Worm (Caenorhabditis elegans) whole organism, midembryonic: ENCODE results near the gene tag-322.

Source experiments
- T22C8.4 ChIP-seq: fragments of 200-800 bp; sonication (Bioruptor generic); IDR thresholded peaks from 2 replicates; pipeline ENCODE4 v1.3.6; 2022; ENCODE audit warnings: missing genetic modification characterization, missing compliant biosample characterization
- cog-1 ChIP-seq: sonication (generic microtip); optimal IDR thresholded peaks from 2 replicates; lab custom pipeline; 2016; ENCODE audit warnings: missing genetic modification characterization, missing compliant biosample characterization
- flt-1 ChIP-seq: fragments of 200-800 bp; sonication (Bioruptor generic); IDR thresholded peaks from 2 replicates; pipeline ENCODE4 v1.3.6; 2022; ENCODE audit warnings: missing genetic modification characterization, missing compliant biosample characterization
- klf-2 ChIP-seq: fragments of 200-800 bp; sonication (Bioruptor generic); conservative IDR thresholded peaks from 2 replicates; pipeline ENCODE4 v1.3.6; 2022; ENCODE audit warnings: missing genetic modification reagents, missing genetic modification characterization, missing compliant biosample characterization
- med-1 ChIP-seq: sonication (generic microtip); optimal IDR thresholded peaks from 2 replicates; lab custom pipeline; 2017; ENCODE audit warnings: missing genetic modification characterization, mild to moderate bottlenecking, missing compliant biosample characterization, antibody characterized with exemption, missing genetic modification reagents; ENCODE audit not compliant: insufficient read depth
- ref-1 ChIP-seq: fragments of 200-800 bp; sonication (Bioruptor generic); conservative IDR thresholded peaks from 2 replicates; pipeline ENCODE4 v1.3.6; 2022; ENCODE audit warnings: missing genetic modification reagents, missing genetic modification characterization, missing compliant biosample characterization
- tab-1 ChIP-seq: fragments of 200-800 bp; sonication (Bioruptor generic); IDR thresholded peaks from 2 replicates; pipeline ENCODE4 v1.3.6; 2022; ENCODE audit warnings: missing genetic modification characterization, missing compliant biosample characterization
- ztf-23 ChIP-seq: fragments of 200-800 bp; sonication (Bioruptor generic); IDR thresholded peaks from 2 replicates; pipeline ENCODE4 v1.3.6; 2022; ENCODE audit warnings: missing genetic modification reagents, missing genetic modification characterization, missing compliant biosample characterization
- ztf-29 ChIP-seq: fragments of 200-800 bp; sonication (Bioruptor generic); IDR thresholded peaks from 2 replicates; pipeline ENCODE4 v1.3.6; 2022; ENCODE audit warnings: missing genetic modification reagents, missing genetic modification characterization, missing compliant biosample characterization

Gene tag-322

DNA sequence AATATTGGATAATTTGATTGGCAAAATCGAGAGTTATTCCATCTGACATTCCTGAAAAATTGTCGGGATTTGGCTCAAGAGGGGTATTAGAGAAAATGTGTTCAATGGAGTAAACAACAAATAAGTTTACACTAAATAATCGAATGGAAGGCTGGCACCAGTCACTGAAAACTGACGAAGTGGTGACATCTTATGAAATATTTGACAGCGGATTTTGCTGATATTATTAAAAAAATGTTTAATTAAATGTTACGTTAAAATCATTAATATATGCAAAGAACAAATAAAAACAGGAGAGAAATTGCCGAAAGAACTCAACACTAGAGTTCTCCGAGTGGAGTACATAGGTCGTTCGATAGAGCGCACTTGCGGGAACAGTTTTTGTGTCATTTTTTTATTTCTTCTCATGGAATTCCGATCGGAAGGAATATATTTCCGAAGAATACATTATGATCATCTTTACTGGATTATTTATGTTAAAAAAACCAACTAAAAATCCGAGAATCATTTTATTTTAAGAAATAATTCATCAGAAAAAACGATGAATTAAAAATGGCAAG, at the start of gene tag-322:
tag-322 (minus strand) TSS at position 51 of the 560 bp plus-strand sequence.
- no peak for TF ChIP-seq T22C8.4 (GFP tag; lab: Robert Waterston, UW)
- TF ChIP-seq cog-1 (tag; lab: Kevin White, UChicago), result peak; percentile 32

DNA sequence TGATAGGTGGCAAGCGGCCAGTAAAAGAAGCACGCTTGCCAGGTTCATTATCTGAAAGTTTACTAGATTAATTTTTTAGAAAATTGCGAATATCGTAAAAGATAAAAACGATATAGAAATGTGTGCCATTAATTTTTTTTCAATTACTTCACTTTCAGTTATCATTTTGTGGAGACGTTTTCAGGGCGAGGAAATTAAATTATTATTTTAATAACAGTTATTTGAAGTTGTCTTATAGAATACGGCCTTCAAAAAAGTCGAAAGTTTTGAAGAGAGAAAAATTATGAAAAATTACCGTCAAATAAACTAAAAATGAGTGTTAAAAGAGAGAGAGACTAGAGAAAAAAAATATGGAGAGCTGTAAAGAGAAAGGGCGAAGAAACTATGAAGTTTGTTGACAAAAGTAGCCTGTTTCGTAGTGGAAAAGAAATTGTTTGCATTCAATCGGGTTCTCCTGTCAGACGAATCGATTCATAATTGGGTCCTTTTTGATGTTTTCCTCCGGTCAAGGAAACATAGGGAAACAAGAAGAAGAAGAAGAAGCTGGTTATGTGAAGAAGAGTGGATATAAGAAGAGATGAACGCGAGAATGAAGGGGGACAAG, 49.4 kb upstream of the tag-322 start, which contains the start of gene erp-44.2:
erp-44.2 (minus strand) TSS at position 51 of the 604 bp plus-strand sequence.
- no peak for TF ChIP-seq flt-1 (GFP tag; lab: Robert Waterston, UW)
- no peak for TF ChIP-seq klf-2 (GFP tag; lab: Robert Waterston, UW)
- TF ChIP-seq ref-1, result no peak
- TF ChIP-seq med-1 (GFP tag; lab: Kevin White, UChicago), result no peak
- TF ChIP-seq ztf-29 (GFP tag; lab: Robert Waterston, UW), result no peak
- TF ChIP-seq tab-1 (GFP tag; lab: Robert Waterston, UW), result no peak
- no peak for TF ChIP-seq ztf-23 (GFP tag; lab: Robert Waterston, UW)
- TF ChIP-seq cog-1 (tag; lab: Kevin White, UChicago), result no peak

DNA sequence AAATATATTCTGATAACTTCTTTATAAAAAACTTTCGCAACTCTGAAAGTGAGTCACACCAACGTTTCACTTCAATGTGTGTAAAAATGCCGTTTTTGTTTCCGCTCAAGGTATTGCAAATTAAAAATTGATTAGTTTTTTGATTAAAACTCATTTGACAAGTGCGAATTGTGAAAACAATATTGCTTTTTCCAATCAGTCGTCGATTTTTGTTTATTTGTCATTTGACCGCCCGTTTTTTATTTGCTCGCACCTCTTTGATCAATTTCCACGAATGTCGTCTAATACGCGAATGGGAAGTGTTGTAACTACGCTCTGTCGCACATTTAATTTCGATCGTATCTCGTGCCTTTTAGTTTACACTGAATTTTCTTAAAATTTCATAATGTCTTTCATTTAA, 44.8 kb upstream of the tag-322 start, which contains the start of gene mvb-12:
mvb-12 (plus strand) TSS at position 375 of the 400 bp plus-strand sequence.
- TF ChIP-seq flt-1 (GFP tag; lab: Robert Waterston, UW) (no peak), ztf-23 (GFP tag; lab: Robert Waterston, UW) (no peak), ztf-29 (GFP tag; lab: Robert Waterston, UW) (no peak), tab-1 (GFP tag; lab: Robert Waterston, UW) (no peak), klf-2 (GFP tag; lab: Robert Waterston, UW) (no peak), med-1 (GFP tag; lab: Kevin White, UChicago) (no peak), cog-1 (tag; lab: Kevin White, UChicago) (no peak), T22C8.4 (GFP tag; lab: Robert Waterston, UW) (no peak), ref-1 (no peak)

DNA sequence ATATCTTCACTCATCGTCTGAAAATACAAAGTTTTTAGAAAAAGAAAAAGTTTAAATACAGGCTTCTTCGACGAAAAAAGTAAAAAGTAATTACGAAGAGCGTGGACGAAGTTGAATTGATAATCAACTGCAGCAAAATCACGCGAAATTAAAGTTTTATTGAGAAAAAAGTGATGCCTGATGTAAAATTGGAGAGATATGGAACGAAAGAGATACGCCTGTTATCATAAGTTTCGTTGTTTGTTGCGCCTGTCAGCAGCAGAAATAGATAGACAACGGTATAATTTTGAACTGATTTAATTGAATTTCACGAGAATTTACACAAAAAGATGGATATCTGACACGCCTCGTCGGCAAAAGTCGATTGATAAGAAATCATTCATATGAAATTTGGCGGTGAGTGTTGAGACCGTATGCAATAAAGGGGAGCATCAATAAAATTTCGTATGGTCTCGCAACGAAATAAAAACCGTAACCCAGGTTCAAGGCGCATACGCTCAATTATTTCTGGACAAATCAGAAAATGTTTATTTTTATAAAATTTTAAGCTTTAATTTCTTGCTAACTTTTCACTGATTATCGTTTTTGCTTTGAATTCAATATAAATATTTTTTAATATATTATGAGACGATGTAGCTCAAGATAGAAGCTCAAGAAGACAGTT, 44.1 kb upstream of the tag-322 start, which contains the start of gene C06A6.4:
C06A6.4 (minus strand) TSS at position 24 of the 664 bp plus-strand sequence.
- no peak for TF ChIP-seq cog-1 (tag; lab: Kevin White, UChicago)
- no peak for TF ChIP-seq T22C8.4 (GFP tag; lab: Robert Waterston, UW)
- no peak for TF ChIP-seq flt-1 (GFP tag; lab: Robert Waterston, UW)
- no peak for TF ChIP-seq ztf-23 (GFP tag; lab: Robert Waterston, UW)
- no peak for TF ChIP-seq ztf-29 (GFP tag; lab: Robert Waterston, UW)
- no peak for TF ChIP-seq klf-2 (GFP tag; lab: Robert Waterston, UW)
- TF ChIP-seq tab-1 (GFP tag; lab: Robert Waterston, UW), result no peak
- no peak for TF ChIP-seq med-1 (GFP tag; lab: Kevin White, UChicago)
- TF ChIP-seq ref-1, result no peak

DNA sequence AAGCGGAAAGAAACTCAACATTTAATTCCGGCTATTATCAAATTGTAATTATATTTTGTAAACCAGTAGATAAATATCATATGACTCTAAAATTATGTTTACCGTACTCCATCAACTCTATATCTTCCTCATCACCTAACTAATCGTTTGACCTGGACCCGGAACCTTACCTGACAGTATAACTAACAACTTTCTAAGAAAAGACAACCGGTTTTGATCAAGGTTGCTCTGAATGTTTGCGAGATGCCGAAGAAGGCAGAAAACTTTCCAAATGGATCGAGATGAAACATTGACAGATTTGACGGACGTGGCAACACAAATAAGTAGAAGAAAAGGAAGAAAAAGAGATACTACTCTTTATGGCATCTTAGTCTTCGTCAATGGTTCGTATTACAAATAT, 39.3 kb upstream of the tag-322 start:
- no peak for TF ChIP-seq tab-1 (GFP tag; lab: Robert Waterston, UW)
- TF ChIP-seq klf-2 (GFP tag; lab: Robert Waterston, UW), result no peak
- no peak for TF ChIP-seq ref-1
- no peak for TF ChIP-seq cog-1 (tag; lab: Kevin White, UChicago)
- TF ChIP-seq med-1 (GFP tag; lab: Kevin White, UChicago), result no peak
- TF ChIP-seq T22C8.4 (GFP tag; lab: Robert Waterston, UW), result no peak
- TF ChIP-seq flt-1 (GFP tag; lab: Robert Waterston, UW), result no peak
- TF ChIP-seq ztf-23 (GFP tag; lab: Robert Waterston, UW), result no peak
- TF ChIP-seq ztf-29 (GFP tag; lab: Robert Waterston, UW), result no peak

DNA sequence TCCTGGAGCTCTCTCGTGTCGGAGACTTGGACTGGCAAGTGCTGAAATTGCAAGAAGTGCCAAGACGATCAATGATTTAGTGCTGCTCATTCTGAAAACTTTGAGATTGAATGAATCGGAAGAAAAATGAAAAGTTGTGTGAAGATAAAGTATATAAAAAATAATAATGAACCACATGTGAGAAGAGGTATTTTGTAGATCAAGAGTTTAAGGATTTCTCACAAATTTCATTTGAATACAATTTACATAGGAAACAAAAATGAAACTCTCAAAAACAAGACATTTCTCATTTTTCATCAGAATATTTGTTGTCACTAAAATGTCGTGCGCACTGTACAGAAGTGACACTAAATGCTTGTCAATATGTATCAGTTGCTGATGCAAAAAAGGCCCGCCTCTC, 37.2 kb upstream of the tag-322 start, which contains the start of gene T14A8.2:
T14A8.2 (minus strand) TSS at position 101 of the 400 bp plus-strand sequence.
- TF ChIP-seq med-1 (GFP tag; lab: Kevin White, UChicago) (no peak), ref-1 (no peak), tab-1 (GFP tag; lab: Robert Waterston, UW) (no peak), ztf-29 (GFP tag; lab: Robert Waterston, UW) (no peak), flt-1 (GFP tag; lab: Robert Waterston, UW) (no peak), ztf-23 (GFP tag; lab: Robert Waterston, UW) (no peak), T22C8.4 (GFP tag; lab: Robert Waterston, UW) (no peak), cog-1 (tag; lab: Kevin White, UChicago) (no peak), klf-2 (GFP tag; lab: Robert Waterston, UW) (no peak)

DNA sequence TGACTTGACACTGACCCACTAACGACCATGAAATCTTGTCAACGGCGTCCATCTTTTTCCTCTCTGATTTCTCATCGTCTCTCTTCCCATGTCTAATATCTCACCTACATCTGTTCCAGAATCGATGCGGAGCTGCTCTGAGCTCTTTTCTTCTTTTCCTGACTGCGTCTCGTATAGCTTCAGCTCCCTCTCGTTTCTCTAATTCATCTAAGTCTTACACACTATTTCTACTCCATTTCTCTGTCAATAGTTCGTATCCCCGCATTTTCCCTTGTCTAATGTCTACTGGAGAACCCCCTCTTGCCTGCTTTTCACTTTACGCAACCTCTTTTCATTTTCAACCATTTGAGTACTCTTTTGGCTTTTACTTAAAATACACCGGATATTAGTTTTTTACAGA, 32.5 kb upstream of the tag-322 start, which contains the start of gene ric-3:
ric-3 (plus strand) TSS at position 400 of the 400 bp plus-strand sequence.
- TF ChIP-seq tab-1 (GFP tag; lab: Robert Waterston, UW) (no peak), cog-1 (tag; lab: Kevin White, UChicago) (peak; percentile 60), ztf-23 (GFP tag; lab: Robert Waterston, UW) (no peak), T22C8.4 (GFP tag; lab: Robert Waterston, UW) (no peak)

DNA sequence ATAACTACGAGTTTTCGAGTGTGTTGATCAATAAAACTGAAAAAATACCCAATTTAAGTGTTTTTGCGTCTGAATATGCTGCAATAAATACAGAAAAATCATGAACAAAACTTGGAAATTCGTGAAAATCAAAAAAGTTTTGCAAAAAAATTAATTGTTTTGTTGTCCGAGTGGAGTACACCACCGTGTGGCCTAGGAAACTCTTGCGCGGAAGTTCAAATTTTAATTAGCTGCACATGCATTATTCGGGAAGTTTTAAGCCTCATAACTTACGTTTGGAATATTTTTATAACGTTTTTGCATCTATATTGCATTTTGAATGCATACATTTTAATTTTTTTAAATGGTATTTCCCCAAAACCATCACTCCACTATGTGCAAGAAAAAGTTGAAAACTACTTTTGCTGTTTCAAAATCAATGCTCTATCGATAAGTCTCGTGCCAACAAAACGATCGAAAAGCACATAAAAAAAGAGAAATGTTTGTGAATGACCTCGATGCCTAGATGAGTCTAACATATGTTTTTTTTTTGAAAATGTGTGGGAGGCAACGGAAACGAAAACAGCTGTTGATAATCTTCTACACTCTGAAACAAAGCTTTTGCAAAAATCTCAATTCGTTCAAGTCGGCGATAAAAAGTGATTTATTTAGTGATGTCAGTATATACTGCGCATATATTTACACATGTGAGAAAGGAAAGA, 31.2 kb upstream of the tag-322 start:
- TF ChIP-seq klf-2 (GFP tag; lab: Robert Waterston, UW), result no peak
- TF ChIP-seq flt-1 (GFP tag; lab: Robert Waterston, UW), result no peak
- no peak for TF ChIP-seq med-1 (GFP tag; lab: Kevin White, UChicago)
- TF ChIP-seq tab-1 (GFP tag; lab: Robert Waterston, UW), result no peak
- TF ChIP-seq ztf-23 (GFP tag; lab: Robert Waterston, UW), result no peak
- no peak for TF ChIP-seq ztf-29 (GFP tag; lab: Robert Waterston, UW)
- TF ChIP-seq cog-1 (tag; lab: Kevin White, UChicago), result no peak
- no peak for TF ChIP-seq T22C8.4 (GFP tag; lab: Robert Waterston, UW)
- no peak for TF ChIP-seq ref-1
